Worm (Caenorhabditis elegans) whole organism, midembryonic: Measurements from ENCODE around the gene C05D2.8.
A peak's percentile ranks its signal among the peaks of the same experiment; 100 is the strongest.

Experiments
- T22C8.4 ChIP-seq: fragments of 200-800 bp; sonication (Bioruptor generic); IDR thresholded peaks from 2 replicates; pipeline ENCODE4 v1.3.6; 2022; ENCODE audit warnings: missing genetic modification characterization, missing compliant biosample characterization
- cog-1 ChIP-seq: sonication (generic microtip); optimal IDR thresholded peaks from 2 replicates; lab custom pipeline; 2016; ENCODE audit warnings: missing genetic modification characterization, missing compliant biosample characterization
- flt-1 ChIP-seq: fragments of 200-800 bp; sonication (Bioruptor generic); IDR thresholded peaks from 2 replicates; pipeline ENCODE4 v1.3.6; 2022; ENCODE audit warnings: missing genetic modification characterization, missing compliant biosample characterization
- klf-2 ChIP-seq: fragments of 200-800 bp; sonication (Bioruptor generic); conservative IDR thresholded peaks from 2 replicates; pipeline ENCODE4 v1.3.6; 2022; ENCODE audit warnings: missing genetic modification reagents, missing genetic modification characterization, missing compliant biosample characterization
- med-1 ChIP-seq: sonication (generic microtip); optimal IDR thresholded peaks from 2 replicates; lab custom pipeline; 2017; ENCODE audit warnings: missing genetic modification characterization, mild to moderate bottlenecking, missing compliant biosample characterization, antibody characterized with exemption, missing genetic modification reagents; ENCODE audit not compliant: insufficient read depth
- ref-1 ChIP-seq: fragments of 200-800 bp; sonication (Bioruptor generic); conservative IDR thresholded peaks from 2 replicates; pipeline ENCODE4 v1.3.6; 2022; ENCODE audit warnings: missing genetic modification reagents, missing genetic modification characterization, missing compliant biosample characterization
- tab-1 ChIP-seq: fragments of 200-800 bp; sonication (Bioruptor generic); IDR thresholded peaks from 2 replicates; pipeline ENCODE4 v1.3.6; 2022; ENCODE audit warnings: missing genetic modification characterization, missing compliant biosample characterization
- ztf-23 ChIP-seq: fragments of 200-800 bp; sonication (Bioruptor generic); IDR thresholded peaks from 2 replicates; pipeline ENCODE4 v1.3.6; 2022; ENCODE audit warnings: missing genetic modification reagents, missing genetic modification characterization, missing compliant biosample characterization
- ztf-29 ChIP-seq: fragments of 200-800 bp; sonication (Bioruptor generic); IDR thresholded peaks from 2 replicates; pipeline ENCODE4 v1.3.6; 2022; ENCODE audit warnings: missing genetic modification reagents, missing genetic modification characterization, missing compliant biosample characterization

Gene C05D2.8

ce11 chrIII:5610276-5610675, at the start of gene C05D2.8:
Gene C05D2.8, minus strand, starts transcription at chrIII:5610346.
- TF ChIP-seq flt-1 (no peak), tab-1 (no peak), T22C8.4 (GFP tag; lab: Robert Waterston, UW) (no peak), klf-2 (GFP tag; lab: Robert Waterston, UW) (no peak), ztf-23 (GFP tag; lab: Robert Waterston, UW) (no peak), cog-1 (no peak), med-1 (GFP tag; lab: Kevin White, UChicago) (no peak), ztf-29 (GFP tag; lab: Robert Waterston, UW) (no peak), ref-1 (GFP tag; lab: Robert Waterston, UW) (no peak)

- TF ChIP-seq ztf-23 (GFP tag; lab: Robert Waterston, UW) (no peak), flt-1 (no peak), tab-1 (no peak), cog-1 (no peak), klf-2 (GFP tag; lab: Robert Waterston, UW) (no peak), ztf-29 (GFP tag; lab: Robert Waterston, UW) (no peak), T22C8.4 (GFP tag; lab: Robert Waterston, UW) (no peak), med-1 (GFP tag; lab: Kevin White, UChicago) (no peak), ref-1 (GFP tag; lab: Robert Waterston, UW) (no peak)
Measured at ce11 chrIII:5656941-5657340, 46.8 kb upstream of the C05D2.8 start, which contains the start of gene sdz-21. Gene sdz-21, minus strand, starts transcription at chrIII:5657041.

- TF ChIP-seq ztf-23 (GFP tag; lab: Robert Waterston, UW): 0 out of 2 replicates have a peak, but pooled peaks have one; percentile 13
- no peak for TF ChIP-seq flt-1
Measured at ce11 chrIII:5653692-5654105, 43.6 kb upstream of the C05D2.8 start.

- TF ChIP-seq med-1 (GFP tag; lab: Kevin White, UChicago): no peak
Measured at ce11 chrIII:5642692-5643091, 32.5 kb upstream of the C05D2.8 start.

- TF ChIP-seq med-1 (GFP tag; lab: Kevin White, UChicago) (no peak), tab-1 (no peak), ztf-29 (GFP tag; lab: Robert Waterston, UW) (no peak), ztf-23 (GFP tag; lab: Robert Waterston, UW) (no peak), T22C8.4 (GFP tag; lab: Robert Waterston, UW) (no peak), flt-1 (no peak), klf-2 (GFP tag; lab: Robert Waterston, UW) (no peak), cog-1 (no peak)
Measured at ce11 chrIII:5639893-5640292, 29.7 kb upstream of the C05D2.8 start.

ce11 chrIII:5637297-5637876, 27.2 kb upstream of the C05D2.8 start:
- peak; percentile 75; the same call in 1 of the 2 replicates for TF ChIP-seq tab-1
- TF ChIP-seq flt-1: peak; percentile 82
- TF ChIP-seq klf-2 (GFP tag; lab: Robert Waterston, UW): peak; percentile 48; the same call in 1 of the 2 replicates
- TF ChIP-seq ztf-23 (GFP tag; lab: Robert Waterston, UW): peak; percentile 55; the same call in 1 of the 2 replicates
- 0 out of 2 replicates have a peak, but pooled peaks have one; percentile 14 for TF ChIP-seq T22C8.4 (GFP tag; lab: Robert Waterston, UW)

ce11 chrIII:5635179-5635578, 25.0 kb upstream of the C05D2.8 start, which contains the start of gene ckk-1:
Gene ckk-1, plus strand, starts transcription at chrIII:5635479.
- TF ChIP-seq med-1 (GFP tag; lab: Kevin White, UChicago): no peak

ce11 chrIII:5634509-5634908, 24.4 kb upstream of the C05D2.8 start:
- no peak for TF ChIP-seq ztf-23 (GFP tag; lab: Robert Waterston, UW)
- TF ChIP-seq ref-1 (GFP tag; lab: Robert Waterston, UW): no peak
- no peak for TF ChIP-seq cog-1
- TF ChIP-seq med-1 (GFP tag; lab: Kevin White, UChicago): no peak
- TF ChIP-seq T22C8.4 (GFP tag; lab: Robert Waterston, UW): no peak
- no peak for TF ChIP-seq tab-1
- no peak for TF ChIP-seq flt-1
- no peak for TF ChIP-seq klf-2 (GFP tag; lab: Robert Waterston, UW)

- TF ChIP-seq cog-1 (no peak), flt-1 (no peak), T22C8.4 (GFP tag; lab: Robert Waterston, UW) (no peak), ztf-23 (GFP tag; lab: Robert Waterston, UW) (no peak), ztf-29 (GFP tag; lab: Robert Waterston, UW) (no peak), klf-2 (GFP tag; lab: Robert Waterston, UW) (no peak), med-1 (GFP tag; lab: Kevin White, UChicago) (no peak), tab-1 (no peak), ref-1 (GFP tag; lab: Robert Waterston, UW) (no peak)
Measured at ce11 chrIII:5632426-5632976, 22.4 kb upstream of the C05D2.8 start.

- TF ChIP-seq klf-2 (GFP tag; lab: Robert Waterston, UW) (no peak), tab-1 (no peak), ztf-23 (GFP tag; lab: Robert Waterston, UW) (no peak), ref-1 (GFP tag; lab: Robert Waterston, UW) (no peak), T22C8.4 (GFP tag; lab: Robert Waterston, UW) (no peak), flt-1 (no peak), med-1 (GFP tag; lab: Kevin White, UChicago) (no peak), cog-1 (no peak), ztf-29 (GFP tag; lab: Robert Waterston, UW) (no peak)
Measured at ce11 chrIII:5630350-5630749, 20.2 kb upstream of the C05D2.8 start.
